Worm (Caenorhabditis elegans) whole organism, early embryonic: ENCODE data around the gene rpn-6.2.

Experiments used
- B0310.2 ChIP-seq: sonication (generic microtip); optimal IDR thresholded peaks from 2 replicates; lab custom pipeline; 2016; ENCODE audit warnings: mild to moderate bottlenecking, missing genetic modification characterization, missing compliant biosample characterization
- F13C5.2 ChIP-seq: sonication (generic microtip); optimal IDR thresholded peaks from 2 replicates; lab custom pipeline; 2017; ENCODE audit warnings: mild to moderate bottlenecking, missing genetic modification characterization, inconsistent platforms, missing compliant biosample characterization
- aly-1 ChIP-seq: sonication (generic microtip); optimal IDR thresholded peaks from 2 replicates; lab custom pipeline; 2016; ENCODE audit warnings: missing genetic modification characterization, missing compliant biosample characterization
- ama-1 ChIP-seq: fragments of 150-350 bp; optimal IDR thresholded peaks from 2 replicates; lab custom pipeline; 2014
- ceh-13 ChIP-seq: fragments of 200-800 bp; sonication (Bioruptor generic); optimal IDR thresholded peaks from 2 replicates; lab custom pipeline; 2018; ENCODE audit warnings: mild to moderate bottlenecking, missing genetic modification characterization, missing compliant biosample characterization
- ceh-36 ChIP-seq: sonication (generic microtip); optimal IDR thresholded peaks from 2 replicates; lab custom pipeline; 2016; ENCODE audit warnings: missing genetic modification characterization, inconsistent platforms, missing compliant biosample characterization
- ets-7 ChIP-seq: sonication (generic microtip); optimal IDR thresholded peaks from 2 replicates; lab custom pipeline; 2016; ENCODE audit warnings: missing genotype, missing genetic modification characterization, missing compliant biosample characterization
- flt-1 ChIP-seq: fragments of 200-800 bp; sonication (Bioruptor generic); IDR thresholded peaks from 2 replicates; pipeline ENCODE4 v1.3.6; 2022; ENCODE audit warnings: missing genetic modification characterization, missing compliant biosample characterization
- hmbx-1 ChIP-seq: sonication (generic microtip); optimal IDR thresholded peaks from 2 replicates; lab custom pipeline; 2016; ENCODE audit warnings: mild to moderate bottlenecking, missing genetic modification characterization, missing compliant biosample characterization
- hmg-4 ChIP-seq: fragments of 200-800 bp; sonication (Bioruptor generic); optimal IDR thresholded peaks from 2 replicates; lab custom pipeline; 2018; ENCODE audit warnings: mild to moderate bottlenecking, missing genetic modification characterization, missing compliant biosample characterization
- hnd-1 ChIP-seq: sonication (generic microtip); optimal IDR thresholded peaks from 2 replicates; lab custom pipeline; 2016; ENCODE audit warnings: missing genetic modification characterization, missing compliant biosample characterization
- pes-1 ChIP-seq: fragments of 200-800 bp; sonication (Bioruptor generic); IDR thresholded peaks from 2 replicates; pipeline ENCODE4 v1.3.6; 2022; ENCODE audit warnings: missing genetic modification reagents, missing genetic modification characterization, missing compliant biosample characterization
- scrt-1 ChIP-seq: fragments of 200-800 bp; sonication (Bioruptor generic); IDR thresholded peaks from 2 replicates; pipeline ENCODE4 v1.3.6; 2022; ENCODE audit warnings: missing genetic modification characterization, missing compliant biosample characterization
- sea-1 ChIP-seq: fragments of 200-800 bp; sonication (Bioruptor generic); conservative IDR thresholded peaks from 2 replicates; pipeline ENCODE4 v1.3.6; 2022; ENCODE audit warnings: missing genetic modification characterization, missing compliant biosample characterization
- tbx-11 ChIP-seq: fragments of 200-800 bp; sonication (Bioruptor generic); IDR thresholded peaks from 2 replicates; pipeline ENCODE4 v1.3.6; 2022; ENCODE audit warnings: missing genetic modification characterization, missing compliant biosample characterization
- tbx-37 ChIP-seq: fragments of 200-800 bp; sonication (Bioruptor generic); conservative IDR thresholded peaks from 2 replicates; pipeline ENCODE4 v1.3.6; 2022; ENCODE audit warnings: missing genetic modification reagents, missing genetic modification characterization, missing compliant biosample characterization
- tra-4 ChIP-seq: sonication (generic microtip); optimal IDR thresholded peaks from 2 replicates; lab custom pipeline; 2017; ENCODE audit warnings: missing genetic modification characterization, missing compliant biosample characterization

Gene rpn-6.2

DNA sequence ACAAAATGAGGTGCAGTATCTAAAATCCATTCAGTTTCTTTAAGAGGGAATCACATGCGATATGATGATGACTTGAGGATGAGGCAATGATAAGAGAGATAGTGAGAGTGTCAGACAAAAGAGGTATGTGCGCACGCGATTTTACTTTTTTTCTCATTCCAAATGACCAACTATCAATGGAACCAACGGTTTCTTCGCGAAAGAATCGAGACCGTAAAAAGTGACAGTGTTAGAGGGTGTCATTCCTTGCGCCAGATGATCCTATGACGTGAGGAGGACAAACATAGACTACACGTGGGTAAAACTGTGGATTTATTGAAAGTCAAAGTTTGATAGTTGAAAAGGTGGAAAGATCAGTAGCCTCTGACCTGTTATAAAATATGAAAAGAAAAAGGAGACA is 18.0 kb downstream of the rpn-6.2 start:
- no peak for TF ChIP-seq aly-1 (tag; lab: Kevin White, UChicago)
- TF ChIP-seq F13C5.2 (tag; lab: Kevin White, UChicago), result no peak
- no peak for TF ChIP-seq ceh-13 (GFP tag; lab: Kevin White, UChicago)
- no peak for TF ChIP-seq scrt-1 (GFP tag; lab: Robert Waterston, UW)
- no peak for TF ChIP-seq sea-1
- no peak for TF ChIP-seq ceh-36
- no peak for TF ChIP-seq ets-7 (tag; lab: Kevin White, UChicago)

DNA sequence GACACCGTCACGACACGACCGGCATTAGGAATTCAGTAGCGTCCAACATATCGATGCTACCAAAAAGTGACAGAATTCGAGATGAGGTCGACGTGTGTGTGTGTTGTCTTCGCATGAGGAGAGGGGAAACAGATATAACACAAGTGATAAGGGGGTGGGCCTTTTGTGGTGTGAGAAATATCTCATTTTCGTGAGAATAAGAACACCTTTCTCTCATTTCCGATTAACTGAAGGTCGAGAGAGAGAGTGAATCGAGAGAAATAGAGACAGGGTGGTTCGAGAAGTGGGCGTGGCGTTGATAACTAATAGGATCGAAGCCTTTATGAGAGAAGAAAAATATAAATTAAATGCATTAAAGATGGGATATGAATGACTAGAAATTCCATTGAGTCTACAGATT is 18.7 kb downstream of the rpn-6.2 start:
- no peak for TF ChIP-seq B0310.2

DNA sequence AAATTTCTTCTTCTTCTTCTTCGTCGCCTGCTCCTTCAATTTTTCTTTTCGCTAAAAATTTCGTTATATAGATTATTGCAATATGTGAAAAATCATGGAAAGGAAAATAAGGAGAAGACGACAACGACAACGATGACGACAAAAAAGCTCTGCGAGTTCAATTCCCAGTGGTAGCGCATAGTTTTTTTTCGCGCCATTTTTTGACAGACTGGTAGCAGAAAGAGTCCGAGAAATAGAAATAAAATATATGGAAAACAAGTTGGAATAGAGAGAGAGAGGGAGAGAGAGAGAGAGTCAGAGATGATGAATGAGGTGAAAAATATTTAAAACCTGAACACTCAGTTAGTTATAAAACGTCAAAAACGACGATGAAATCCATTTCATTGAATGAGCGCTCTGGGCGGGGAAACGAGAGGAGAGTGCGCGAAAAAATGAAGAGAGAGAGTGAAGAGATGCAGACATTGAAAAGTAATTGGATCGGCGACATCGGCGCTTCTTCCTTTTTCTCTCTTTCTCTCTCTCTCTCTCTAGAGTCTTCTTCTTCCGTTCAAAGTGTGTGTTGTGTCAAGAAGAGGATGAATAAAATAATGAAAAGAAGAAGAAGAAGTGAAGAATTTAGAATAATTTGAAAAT is 19.8 kb downstream of the rpn-6.2 start, which contains the start of gene pde-2:
pde-2 (minus strand) TSS at position 51 of the 633 bp plus-strand sequence.
- TF ChIP-seq scrt-1 (GFP tag; lab: Robert Waterston, UW) (no peak), sea-1 (no peak)

DNA sequence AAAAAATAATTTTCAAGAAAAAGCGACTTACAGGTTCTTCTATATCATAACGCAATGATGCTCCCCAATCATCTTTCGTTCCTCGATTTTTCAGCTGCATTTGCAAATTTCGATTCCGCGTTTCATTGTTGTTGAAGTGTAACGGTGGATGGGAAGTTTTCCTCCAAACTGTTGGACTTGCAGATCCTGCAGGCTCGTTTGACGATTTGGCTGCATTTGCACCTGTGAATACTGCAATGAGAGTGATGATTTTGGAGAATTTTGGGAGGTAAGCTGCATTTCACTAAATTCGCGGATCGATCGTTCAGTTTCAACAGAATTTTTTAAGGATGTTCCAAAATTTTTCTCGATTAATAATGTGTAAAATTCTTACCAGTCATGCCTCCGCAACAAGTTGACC is 20.9 kb downstream of the rpn-6.2 start:
- TF ChIP-seq F13C5.2 (tag; lab: Kevin White, UChicago) (no peak), ama-1 (lab: Kevin White, UChicago) (no peak), tbx-11 (GFP tag; lab: Robert Waterston, UW) (no peak), sea-1 (no peak)

DNA sequence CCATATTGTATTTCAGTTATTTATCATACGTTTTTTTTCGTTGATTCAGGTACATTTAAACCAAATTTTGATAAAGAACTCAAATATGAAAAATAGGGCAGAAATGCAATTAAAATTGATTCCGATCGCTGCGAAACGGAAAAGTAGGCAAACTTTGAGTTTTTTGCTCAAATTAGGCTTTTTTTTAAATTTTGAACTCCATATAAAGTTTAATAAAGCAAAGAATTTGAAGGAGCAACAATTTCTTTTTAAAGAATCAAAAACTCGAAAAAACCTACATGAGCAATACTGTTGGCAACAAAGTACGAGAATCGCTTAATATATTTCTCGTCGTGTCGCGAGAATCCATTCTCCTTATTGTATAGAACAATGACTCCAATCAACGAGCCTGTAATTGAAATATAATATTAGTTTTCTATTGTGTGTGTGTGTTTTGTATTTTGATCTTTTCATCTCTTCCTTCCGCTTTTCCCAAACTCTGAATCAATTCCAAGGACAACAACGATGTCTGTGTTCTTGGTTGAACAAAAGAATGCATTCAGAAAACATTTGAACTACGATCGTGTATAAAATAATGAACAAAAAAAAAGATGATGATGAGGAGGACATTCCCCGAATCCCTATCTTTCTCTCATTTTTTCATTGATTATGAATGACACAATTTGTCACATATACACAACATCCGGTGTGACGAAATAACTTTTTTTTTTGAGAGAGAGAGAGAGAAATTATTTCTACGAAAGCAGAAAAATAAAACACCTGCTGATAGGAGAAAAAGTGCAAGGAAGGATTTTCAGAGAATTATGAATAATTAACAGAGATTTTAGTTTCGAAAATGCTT is 23.1 kb downstream of the rpn-6.2 start:
- no peak for TF ChIP-seq F13C5.2 (tag; lab: Kevin White, UChicago)

DNA sequence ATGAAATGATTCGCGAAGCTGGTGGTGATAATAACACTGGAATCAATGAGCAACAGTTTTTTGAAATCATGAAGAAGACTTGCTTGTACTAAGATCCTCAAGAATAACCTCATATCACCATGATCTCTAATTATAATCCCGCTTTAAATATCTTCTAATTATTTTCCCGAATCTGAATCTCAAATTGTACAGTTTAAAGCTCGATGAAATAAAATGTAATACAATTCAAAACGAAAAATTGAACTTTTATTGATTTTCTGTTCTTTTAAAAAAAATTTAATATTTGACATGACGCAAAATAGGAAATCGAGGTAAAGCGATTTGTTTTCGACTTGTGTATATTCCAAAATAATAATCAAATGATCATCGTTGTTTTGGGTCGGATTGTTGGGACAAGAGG is 27.0 kb downstream of the rpn-6.2 start:
- TF ChIP-seq aly-1 (tag; lab: Kevin White, UChicago) (no peak), pes-1 (GFP tag; lab: Robert Waterston, UW) (no peak), sea-1 (no peak), hnd-1 (no peak), ama-1 (lab: Kevin White, UChicago) (no peak), ceh-13 (GFP tag; lab: Kevin White, UChicago) (no peak), tra-4 (tag; lab: Kevin White, UChicago) (no peak), tbx-11 (GFP tag; lab: Robert Waterston, UW) (no peak), F13C5.2 (tag; lab: Kevin White, UChicago) (no peak), ceh-36 (no peak), hmg-4 (no peak), ets-7 (tag; lab: Kevin White, UChicago) (no peak), tbx-37 (no peak), scrt-1 (GFP tag; lab: Robert Waterston, UW) (no peak), flt-1 (no peak), hmbx-1 (tag; lab: Kevin White, UChicago) (no peak), B0310.2 (no peak)

DNA sequence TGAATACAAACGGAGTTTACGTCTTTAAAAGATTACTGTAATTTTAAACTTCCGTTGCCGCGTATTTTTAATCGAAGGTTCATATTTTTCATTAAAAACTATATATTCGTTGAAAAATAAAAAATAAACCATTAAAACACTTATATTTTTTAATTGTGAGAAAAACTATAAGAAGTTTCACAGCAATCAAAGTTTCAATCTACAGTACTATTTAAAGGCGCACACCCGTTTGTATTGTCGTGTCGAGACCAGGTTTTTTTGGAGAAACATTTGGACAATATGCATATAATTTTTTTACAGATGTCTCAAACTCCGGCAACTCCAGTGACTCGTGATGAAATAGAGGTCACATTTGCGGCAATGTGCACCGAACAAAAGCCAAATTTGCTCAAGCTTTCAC is 28.0 kb downstream of the rpn-6.2 start, which contains the start of gene R08D7.5:
R08D7.5 (plus strand) TSS at position 301 of the 400 bp plus-strand sequence.
- TF ChIP-seq tbx-11 (GFP tag; lab: Robert Waterston, UW) (no peak), hmg-4 (no peak), hnd-1 (no peak), ceh-36 (no peak), F13C5.2 (tag; lab: Kevin White, UChicago) (no peak), ets-7 (tag; lab: Kevin White, UChicago) (no peak), B0310.2 (no peak), scrt-1 (GFP tag; lab: Robert Waterston, UW) (no peak), aly-1 (tag; lab: Kevin White, UChicago) (no peak), tra-4 (tag; lab: Kevin White, UChicago) (no peak), pes-1 (GFP tag; lab: Robert Waterston, UW) (no peak)

DNA sequence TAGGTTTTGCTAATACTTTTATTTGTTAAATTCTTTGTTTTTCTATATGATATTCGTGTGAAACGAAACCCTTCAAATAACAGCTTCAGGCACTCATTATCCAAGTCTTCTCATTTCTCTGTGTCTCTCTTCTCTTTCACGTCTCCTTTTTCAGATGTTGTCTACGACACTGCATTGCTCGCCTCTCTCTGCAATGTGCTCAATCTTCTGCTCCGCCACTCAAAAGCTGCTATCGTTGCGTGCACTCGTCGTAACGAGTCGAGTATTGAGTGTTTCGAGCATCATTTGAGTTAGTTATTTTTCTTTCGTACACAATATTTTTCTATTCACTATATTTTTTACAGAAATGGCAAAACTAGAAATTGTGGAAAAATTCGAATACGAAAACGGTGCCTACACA is 28.6 kb downstream of the rpn-6.2 start:
- no peak for TF ChIP-seq F13C5.2 (tag; lab: Kevin White, UChicago)
- TF ChIP-seq tra-4 (tag; lab: Kevin White, UChicago), result no peak
- TF ChIP-seq hmg-4, result no peak
- no peak for TF ChIP-seq ceh-13 (GFP tag; lab: Kevin White, UChicago)
- TF ChIP-seq ceh-36, result no peak
- TF ChIP-seq pes-1 (GFP tag; lab: Robert Waterston, UW), result no peak
- no peak for TF ChIP-seq hmbx-1 (tag; lab: Kevin White, UChicago)
- TF ChIP-seq flt-1, result no peak
- no peak for TF ChIP-seq B0310.2
